Fruit fly (Drosophila melanogaster) whole organism, pupa: ENCODE data around the gene CG43954.

ENCODE experiments used
- CG17806 ChIP-seq: fragments of 200-800 bp; sonication (Bioruptor generic); optimal IDR thresholded peaks from 2 replicates; lab custom pipeline; 2018; ENCODE audit warnings: missing biosample characterization, mild to moderate bottlenecking, missing genetic modification characterization, moderate library complexity
- CG32121 ChIP-seq: fragments of 200-800 bp; sonication (Bioruptor generic); IDR thresholded peaks from 2 replicates; pipeline ENCODE4 v1.3.6; 2022; ENCODE audit warnings: missing biosample characterization, missing genetic modification characterization
- CG34367 ChIP-seq: fragments of 200-800 bp; sonication (Bioruptor generic); optimal IDR thresholded peaks from 2 replicates; lab custom pipeline; 2018; ENCODE audit warnings: missing biosample characterization, mild to moderate bottlenecking, missing genetic modification characterization
- CG4496 ChIP-seq: fragments of 200-800 bp; sonication (Bioruptor generic); IDR thresholded peaks from 3 replicates; pipeline ENCODE4 v1.3.6; 2022; ENCODE audit warnings: missing biosample characterization, missing genetic modification characterization
- CG8301 ChIP-seq: fragments of 200-800 bp; sonication (Bioruptor generic); optimal IDR thresholded peaks from 2 replicates; lab custom pipeline; 2018; ENCODE audit warnings: missing biosample characterization, mild to moderate bottlenecking, missing genetic modification characterization
- D1 ChIP-seq: fragments of 200-800 bp; sonication (Bioruptor generic); optimal IDR thresholded peaks from 2 replicates; lab custom pipeline; 2018; ENCODE audit warnings: missing biosample characterization, mild to moderate bottlenecking, missing genetic modification characterization, moderate library complexity
- Pif1A ChIP-seq: fragments of 200-800 bp; sonication (Bioruptor generic); optimal IDR thresholded peaks from 3 replicates; lab custom pipeline; 2016; ENCODE audit warnings: missing biosample characterization, missing genetic modification characterization

dm6 chr3L:16661167-16662109 is 50.0 kb downstream of the CG43954 start, which contains the start of gene Baldspot:
- TF ChIP-seq CG8301: peak; percentile 91
- TF ChIP-seq Pif1A: peak; percentile 93
- peak; percentile 50 for TF ChIP-seq CG4496
- TF ChIP-seq D1 (tag; lab: Kevin White, UChicago): peak; percentile 85
- peak; percentile 79 for TF ChIP-seq CG17806 (tag; lab: Kevin White, UChicago)
- peak; percentile 63; the same call in 1 of the 2 replicates for TF ChIP-seq CG32121 (GFP tag; lab: Robert Waterston, UW)
- peak; percentile 27 for TF ChIP-seq CG34367 (tag; lab: Kevin White, UChicago)
